Fruit fly (Drosophila melanogaster): ENCODE results near the gene Ssl1.

Gene Ssl1

dm6 chr3L:22865061-22865418 is 13.8 kb upstream of the Ssl1 start (continued):
- TF ChIP-seq CG18599 (GFP tag; optimal IDR thresholded peaks at IDR 0.05) (peak; percentile 64), Gsc (GFP tag; IDR thresholded peaks at IDR 0.05) (no peak), fd64A (GFP tag; optimal IDR thresholded peaks at IDR 0.05) (no peak), CG12942 (GFP tag; optimal IDR thresholded peaks at IDR 0.05) (peak; percentile 41), cas (GFP tag; IDR thresholded peaks at IDR 0.05) (peak; percentile 50; the same call in 1 of the 2 replicates), br (optimal IDR thresholded peaks at IDR 0.05) (no peak), Gug (GFP tag; IDR thresholded peaks at IDR 0.05) (peak; percentile 24; the same call in 1 of the 4 replicates), Hr78 (GFP tag; optimal IDR thresholded peaks at IDR 0.05) (peak in 1 of 2 experiments; percentile 16), CG30431 (GFP tag; optimal IDR thresholded peaks at IDR 0.05) (no peak), CG10543 (GFP tag; optimal IDR thresholded peaks at IDR 0.05) (peak; percentile 39), CG13624 (GFP tag; optimal IDR thresholded peaks at IDR 0.05) (no peak), CG3838 (GFP tag; optimal IDR thresholded peaks at IDR 0.05) (peak; percentile 7), CG31365 (tag; optimal IDR thresholded peaks at IDR 0.05) (no peak), dmrt11E (tag; optimal IDR thresholded peaks at IDR 0.05) (peak; percentile 2), CG14710 (tag; optimal IDR thresholded peaks at IDR 0.05) (peak; percentile 17), Mad (GFP tag; optimal IDR thresholded peaks at IDR 0.05) (peak; percentile 15), CG13296 (GFP tag; optimal IDR thresholded peaks at IDR 0.05) (peak; percentile 55), D (optimal IDR thresholded peaks at IDR 0.05) (no peak), D (GFP tag; optimal IDR thresholded peaks at IDR 0.05) (peak; percentile 29), Lhr (GFP tag; optimal IDR thresholded peaks at IDR 0.05) (no peak), Rx (GFP tag; IDR thresholded peaks at IDR 0.05) (0 out of 2 replicates have a peak, but pooled peaks have one; percentile 17), CG11085 (GFP tag; IDR thresholded peaks at IDR 0.05) (0 out of 2 replicates have a peak, but pooled peaks have one; percentile 14), Fer2 (tag; optimal IDR thresholded peaks at IDR 0.05) (peak; percentile 5), CG18476 (GFP tag; optimal IDR thresholded peaks at IDR 0.05) (peak; percentile 18), Doc2 (GFP tag; IDR thresholded peaks at IDR 0.05) (no peak), Mrtf (GFP tag; IDR thresholded peaks at IDR 0.05) (peak; percentile 16; the same call in 1 of the 3 replicates), chm (GFP tag; IDR thresholded peaks at IDR 0.05) (no peak), CG12659 (GFP tag; optimal IDR thresholded peaks at IDR 0.05) (peak; percentile 72), BtbVII (GFP tag; optimal IDR thresholded peaks at IDR 0.05) (peak; percentile 60), H15 (GFP tag; IDR thresholded peaks at IDR 0.05) (peak; percentile 57; the same call in 1 of the 3 replicates), CG1233 (GFP tag; optimal IDR thresholded peaks at IDR 0.05) (peak; percentile 23), dysf (GFP tag; IDR thresholded peaks at IDR 0.05) (peak; percentile 73), D19A (tag; optimal IDR thresholded peaks at IDR 0.05) (peak; percentile 67), HHEX (GFP tag; optimal IDR thresholded peaks at IDR 0.05) (peak; percentile 68), tap (tag; optimal IDR thresholded peaks at IDR 0.05) (peak; percentile 38), crol (GFP tag; IDR thresholded peaks at IDR 0.05) (no peak), CG10431 (GFP tag; optimal IDR thresholded peaks at IDR 0.05) (no peak), CG3407 (GFP tag; optimal IDR thresholded peaks at IDR 0.05) (peak; percentile 54), dan (GFP tag; IDR thresholded peaks at IDR 0.05) (no peak), ssp (GFP tag; IDR thresholded peaks at IDR 0.05) (0 out of 2 replicates have a peak, but pooled peaks have one; percentile 15), salm (tag; optimal IDR thresholded peaks at IDR 0.05) (peak; percentile 70), CG4424 (GFP tag; optimal IDR thresholded peaks at IDR 0.05) (peak; percentile 68), gt (GFP tag; IDR thresholded peaks at IDR 0.05) (no peak), ranshi (GFP tag; IDR thresholded peaks at IDR 0.05) (0 out of 2 replicates have a peak, but pooled peaks have one; percentile 47), al (GFP tag; IDR thresholded peaks at IDR 0.05) (peak; percentile 66), Sox102F (GFP tag; optimal IDR thresholded peaks at IDR 0.05) (peak; percentile 85), CG16863 (GFP tag; optimal IDR thresholded peaks at IDR 0.05) (peak; percentile 27), ken (GFP tag; IDR thresholded peaks at IDR 0.05) (0 out of 3 replicates have a peak, but pooled peaks have one; percentile 63), CG15011 (GFP tag; optimal IDR thresholded peaks at IDR 0.05) (peak; percentile 35), h (optimal IDR thresholded peaks at IDR 0.05) (no peak), CG8478 (optimal IDR thresholded peaks at IDR 0.05) (no peak), ro (GFP tag; IDR thresholded peaks at IDR 0.05) (no peak)
